Worm (Caenorhabditis elegans) whole organism, L4 larva: ENCODE results near the gene C34D4.4.

Source experiments
- ZK337.2 ChIP-seq: fragments of 200-800 bp; sonication (Bioruptor generic); IDR thresholded peaks from 2 replicates; pipeline ENCODE4 v1.3.6; 2022; ENCODE audit warnings: missing genetic modification reagents, missing genetic modification characterization, missing compliant biosample characterization
- aly-2 ChIP-seq: sonication (generic microtip); optimal IDR thresholded peaks from 2 replicates; lab custom pipeline; 2018; ENCODE audit warnings: missing biosample characterization, missing genetic modification characterization
- cey-2 ChIP-seq: sonication (generic microtip); optimal IDR thresholded peaks from 3 replicates; lab custom pipeline; 2017; ENCODE audit warnings: missing genetic modification characterization, mild to moderate bottlenecking, missing compliant biosample characterization, antibody characterized with exemption, borderline replicate concordance; ENCODE audit not compliant: insufficient read depth
- hlh-30 ChIP-seq: sonication (generic microtip); optimal IDR thresholded peaks from 2 replicates; lab custom pipeline; 2017; ENCODE audit warnings: antibody characterized with exemption, mild to moderate bottlenecking, missing genetic modification characterization, missing compliant biosample characterization; ENCODE audit not compliant: insufficient read depth
- hmg-1.1 ChIP-seq: fragments of 200-800 bp; sonication (Bioruptor generic); IDR thresholded peaks from 2 replicates; pipeline ENCODE4 v1.3.6; 2022; ENCODE audit warnings: missing genetic modification reagents, missing genetic modification characterization, missing compliant biosample characterization
- mdl-1 ChIP-seq, 2 experiments: fragments of 150-350 bp in 1 of 2; sonication (generic microtip) in 1 of 2; optimal IDR thresholded peaks; 2 replicates each; lab custom pipeline; 2014 to 2017; ENCODE audit warnings: missing biosample characterization in 2 of 2, missing genetic modification characterization in 2 of 2
- mxl-2 ChIP-seq: fragments of 200-800 bp; sonication (Bioruptor generic); conservative IDR thresholded peaks from 2 replicates; pipeline ENCODE4 v1.3.6; 2022; ENCODE audit warnings: missing genetic modification reagents, missing genetic modification characterization, missing compliant biosample characterization
- nhr-10 ChIP-seq: fragments of 150-350 bp; optimal IDR thresholded peaks from 2 replicates; lab custom pipeline; 2014; ENCODE audit warnings: missing biosample characterization, missing genetic modification characterization
- nhr-102 ChIP-seq: sonication (generic microtip); optimal IDR thresholded peaks from 2 replicates; lab custom pipeline; 2016; ENCODE audit warnings: mild to moderate bottlenecking, missing genetic modification characterization, moderate library complexity, missing compliant biosample characterization
- nhr-77 ChIP-seq: fragments of 150-350 bp; optimal IDR thresholded peaks from 2 replicates; lab custom pipeline; 2014; ENCODE audit warnings: missing biosample characterization, missing genetic modification characterization
- pqm-1 ChIP-seq: sonication (generic microtip); optimal IDR thresholded peaks from 2 replicates; lab custom pipeline; 2017; ENCODE audit warnings: missing biosample characterization, missing genetic modification characterization
- sdz-12 ChIP-seq: fragments of 200-800 bp; sonication (Bioruptor generic); optimal IDR thresholded peaks from 2 replicates; lab custom pipeline; 2018; ENCODE audit warnings: mild to moderate bottlenecking, missing genetic modification characterization, missing compliant biosample characterization
- snpc-4 ChIP-seq: fragments of 150-350 bp; optimal IDR thresholded peaks from 2 replicates; lab custom pipeline; 2014; ENCODE audit warnings: missing biosample characterization, missing genetic modification characterization
- unc-62 ChIP-seq, 3 experiments: fragments of 150-350 bp in 1 of 3; sonication (generic microtip); optimal IDR thresholded peaks in 2 of 3; peaks in 1 of 3; 1 replicate in 1 of 3; 2 replicates in 2 of 3; lab custom pipeline; 2014 to 2017; ENCODE audit warnings: missing biosample characterization in 3 of 3, missing genetic modification characterization in 3 of 3, missing genetic modification reagents in 3 of 3, missing genotype in 1 of 3

DNA sequence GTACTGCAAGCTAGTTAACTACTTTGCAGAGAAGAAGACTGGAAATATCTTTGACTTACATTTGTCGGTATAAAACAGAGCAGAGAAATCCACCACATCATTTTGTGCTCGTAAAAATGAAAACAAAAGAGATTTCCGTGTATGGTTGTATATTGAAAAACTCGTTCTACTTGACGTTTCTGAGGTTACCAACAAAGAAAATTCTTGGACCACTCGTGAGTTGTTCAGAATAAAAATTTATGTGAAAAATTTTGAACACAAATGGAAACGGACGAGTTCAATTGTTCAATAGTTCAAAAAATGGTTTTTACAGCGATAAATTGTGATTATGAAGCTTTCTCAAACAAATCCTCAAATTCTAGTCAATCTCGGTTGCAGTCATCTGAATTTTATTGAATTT is 35.4 kb downstream of the C34D4.4 start, which contains the start of gene clec-179:
- TF ChIP-seq snpc-4 (no peak), nhr-10 (tag; lab: Kevin White, UChicago) (no peak), mdl-1 (tag; optimal IDR thresholded peaks at IDR 0.05; lab: Kevin White, UChicago) (no peak), sdz-12 (GFP tag; lab: Kevin White, UChicago) (no peak), hlh-30 (tag; lab: Kevin White, UChicago) (no peak), mxl-2 (GFP tag; lab: Robert Waterston, UW) (no peak), aly-2 (tag; lab: Kevin White, UChicago) (no peak), nhr-77 (no peak), nhr-102 (tag; lab: Kevin White, UChicago) (no peak), pqm-1 (tag; lab: Kevin White, UChicago) (no peak), cey-2 (tag; lab: Kevin White, UChicago) (no peak), unc-62 (GFP tag; optimal IDR thresholded peaks at IDR 0.05 in 1 of 2; lab: Kevin White, UChicago) (no peak), unc-62 (tag; optimal IDR thresholded peaks at IDR 0.05; lab: Kevin White, UChicago) (no peak), ZK337.2 (GFP tag; lab: Robert Waterston, UW) (no peak), hmg-1.1 (no peak)
